Worm (Caenorhabditis elegans): ENCODE measurements around the gene T20D3.6.

ce11 chrIV:9308975-9309374 is 30.1 kb downstream of the T20D3.6 start, which contains the start of gene F49C12.6:
- TF ChIP-seq him-1 (tag; optimal IDR thresholded peaks at IDR 0.05) (no peak), dao-5 (tag; optimal IDR thresholded peaks at IDR 0.05) (no peak), W03F9.2 (tag; optimal IDR thresholded peaks at IDR 0.05) (no peak)
